Fruit fly (Drosophila melanogaster): Measurements from ENCODE around the gene CG4259.

CG4259 gene

dm6 chr2L:2166958-2167707, 38.1 kb upstream of the CG4259 start (continued):
- TF ChIP-seq chn (GFP tag; optimal IDR thresholded peaks at IDR 0.05) (peak; percentile 13), CG1603 (tag; optimal IDR thresholded peaks at IDR 0.05) (peak; percentile 43), CG11723 (GFP tag; optimal IDR thresholded peaks at IDR 0.05) (no peak), CG14050 (GFP tag; IDR thresholded peaks at IDR 0.05) (no peak), CG11398 (GFP tag; optimal IDR thresholded peaks at IDR 0.05) (no peak), org-1 (GFP tag; optimal IDR thresholded peaks at IDR 0.05) (no peak), chinmo (GFP tag; IDR thresholded peaks at IDR 0.05; ENCODE audit: partially characterized antibody) (peak; percentile 82; the same call in 2 of the 4 replicates), Drgx (GFP tag; IDR thresholded peaks at IDR 0.05) (0 out of 2 replicates have a peak, but pooled peaks have one; percentile 47), Ets97D (GFP tag; optimal IDR thresholded peaks at IDR 0.05) (no peak), CG10321 (GFP tag; IDR thresholded peaks at IDR 0.05) (no peak), p53 (GFP tag; optimal IDR thresholded peaks at IDR 0.05) (no peak), wor (GFP tag; IDR thresholded peaks at IDR 0.05) (no peak), CG6813 (GFP tag; optimal IDR thresholded peaks at IDR 0.05) (no peak), D19A (tag; optimal IDR thresholded peaks at IDR 0.05) (peak; percentile 12), Xrp1 (GFP tag; IDR thresholded peaks at IDR 0.05) (peak; percentile 14; the same call in 1 of the 2 replicates), ranshi (GFP tag; IDR thresholded peaks at IDR 0.05) (0 out of 2 replicates have a peak, but pooled peaks have one; percentile 5), CG10274 (GFP tag; optimal IDR thresholded peaks at IDR 0.05) (no peak), Rfx (GFP tag; IDR thresholded peaks at IDR 0.05) (peak; percentile 5; the same call in 1 of the 2 replicates), CG12219 (GFP tag; optimal IDR thresholded peaks at IDR 0.05) (no peak), vfl (GFP tag; optimal IDR thresholded peaks at IDR 0.05) (no peak), CG2199 (GFP tag; IDR thresholded peaks at IDR 0.05) (peak; percentile 72; the same call in 1 of the 3 replicates), CG15269 (tag; optimal IDR thresholded peaks at IDR 0.05) (no peak), dmrt11E (tag; optimal IDR thresholded peaks at IDR 0.05) (peak; percentile 17), CG10147 (GFP tag; optimal IDR thresholded peaks at IDR 0.05) (no peak), Dref (GFP tag; IDR thresholded peaks at IDR 0.05) (no peak), vvl (GFP tag; IDR thresholded peaks at IDR 0.05) (peak; percentile 53; the same call in 1 of the 2 replicates), CG4404 (GFP tag; IDR thresholded peaks at IDR 0.05) (no peak), CG15696 (tag; optimal IDR thresholded peaks at IDR 0.05) (no peak), Sox102F (GFP tag; optimal IDR thresholded peaks at IDR 0.05) (no peak), amos (GFP tag; IDR thresholded peaks at IDR 0.05; ENCODE audit: partially characterized antibody) (no peak), toy (GFP tag; IDR thresholded peaks at IDR 0.05) (no peak), Sry-β (GFP tag; optimal IDR thresholded peaks at IDR 0.05) (no peak), E2f1 (GFP tag; IDR thresholded peaks at IDR 0.05) (no peak), NfI (GFP tag; optimal IDR thresholded peaks at IDR 0.05) (no peak), BtbVII (GFP tag; optimal IDR thresholded peaks at IDR 0.05) (no peak), CG18011 (GFP tag; optimal IDR thresholded peaks at IDR 0.05) (no peak), row (GFP tag; IDR thresholded peaks at IDR 0.05) (peak; percentile 24; the same call in 1 of the 3 replicates), ERR (GFP tag; optimal IDR thresholded peaks at IDR 0.05) (no peak), Stat92E (GFP tag; optimal IDR thresholded peaks at IDR 0.05) (no peak), ato (GFP tag; IDR thresholded peaks at IDR 0.05; ENCODE audit: partially characterized antibody) (no peak), Atf6 (GFP tag; IDR thresholded peaks at IDR 0.05) (no peak), CG2712 (tag; optimal IDR thresholded peaks at IDR 0.05) (peak; percentile 13), sd (tag; optimal IDR thresholded peaks at IDR 0.05) (peak; percentile 44), oc (tag; optimal IDR thresholded peaks at IDR 0.05) (no peak), HHEX (GFP tag; optimal IDR thresholded peaks at IDR 0.05) (no peak), CG1832 (GFP tag; optimal IDR thresholded peaks at IDR 0.05) (no peak), CG6765 (GFP tag; optimal IDR thresholded peaks at IDR 0.05) (no peak), peb (GFP tag; IDR thresholded peaks at IDR 0.05) (no peak), CG31224 (GFP tag; IDR thresholded peaks at IDR 0.05) (no peak)
